Fruit fly (Drosophila melanogaster) whole organism, prepupa: ENCODE measurements around the gene CG7300.

ENCODE experiments used
- CG10631 ChIP-seq: fragments of 200-800 bp; sonication (Bioruptor generic); optimal IDR thresholded peaks from 2 replicates; lab custom pipeline; 2016; ENCODE audit warnings: missing biosample characterization, missing genetic modification characterization
- CG11294 ChIP-seq: fragments of 200-800 bp; sonication (Bioruptor generic); IDR thresholded peaks from 2 replicates; pipeline ENCODE4 v1.3.6; 2022; ENCODE audit warnings: missing biosample characterization, missing genetic modification characterization
- CG11902 ChIP-seq: fragments of 200-800 bp; sonication (Bioruptor generic); optimal IDR thresholded peaks from 3 replicates; lab custom pipeline; 2016; ENCODE audit warnings: missing biosample characterization, missing genetic modification characterization
- CG1621 ChIP-seq: fragments of 200-800 bp; sonication (Bioruptor generic); optimal IDR thresholded peaks from 3 replicates; lab custom pipeline; 2018; ENCODE audit warnings: missing biosample characterization, mild to moderate bottlenecking, missing genetic modification characterization
- CG31627 ChIP-seq: fragments of 200-800 bp; sonication (Bioruptor generic); optimal IDR thresholded peaks from 3 replicates; lab custom pipeline; 2016; ENCODE audit warnings: missing biosample characterization, missing genetic modification characterization
- CG8119 ChIP-seq: fragments of 200-800 bp; sonication (Bioruptor generic); IDR thresholded peaks from 3 replicates; pipeline ENCODE4 v1.3.6; 2022; ENCODE audit warnings: missing biosample characterization, missing genetic modification characterization
- CG8319 ChIP-seq: fragments of 200-800 bp; sonication (Bioruptor generic); optimal IDR thresholded peaks from 3 replicates; lab custom pipeline; 2016; ENCODE audit warnings: missing biosample characterization, missing genetic modification characterization
- Ets96B ChIP-seq: fragments of 200-800 bp; optimal IDR thresholded peaks from 2 replicates; lab custom pipeline; 2019; ENCODE audit warnings: missing biosample characterization, mild to moderate bottlenecking, missing genetic modification characterization, moderate library complexity
- Hr38 ChIP-seq: sonication (Bioruptor generic); optimal IDR thresholded peaks from 2 replicates; lab custom pipeline; 2016; ENCODE audit warnings: missing biosample characterization, missing genetic modification characterization
- Lpt ChIP-seq: fragments of 200-800 bp; sonication (Bioruptor generic); optimal IDR thresholded peaks from 3 replicates; lab custom pipeline; 2016; ENCODE audit warnings: missing biosample characterization, missing genetic modification characterization
- Sox102F ChIP-seq: fragments of 200-800 bp; sonication (Bioruptor generic); optimal IDR thresholded peaks from 2 replicates; lab custom pipeline; 2016; ENCODE audit warnings: missing biosample characterization, mild to moderate bottlenecking, missing genetic modification characterization
- Sox15 ChIP-seq: fragments of 200-800 bp; sonication (Bioruptor generic); optimal IDR thresholded peaks from 3 replicates; lab custom pipeline; 2016; ENCODE audit warnings: missing biosample characterization, missing genetic modification characterization
- acj6 ChIP-seq: fragments of 200-800 bp; sonication (Bioruptor generic); optimal IDR thresholded peaks from 3 replicates; lab custom pipeline; 2016; ENCODE audit warnings: missing biosample characterization, missing genetic modification characterization
- dac ChIP-seq: fragments of 200-800 bp; sonication (Bioruptor generic); optimal IDR thresholded peaks from 2 replicates; lab custom pipeline; 2017; ENCODE audit warnings: missing biosample characterization, mild to moderate bottlenecking, missing genetic modification characterization
- esn ChIP-seq: fragments of 200-800 bp; sonication (Bioruptor generic); optimal IDR thresholded peaks from 2 replicates; lab custom pipeline; 2016; ENCODE audit warnings: missing biosample characterization, mild to moderate bottlenecking, missing genetic modification characterization, moderate library complexity
- fd85E ChIP-seq: fragments of 200-800 bp; sonication (Bioruptor generic); optimal IDR thresholded peaks from 3 replicates; lab custom pipeline; 2016; ENCODE audit warnings: missing biosample characterization, missing genetic modification characterization
- ss ChIP-seq, 2 experiments: fragments of 200-800 bp; sonication (Bioruptor generic); optimal IDR thresholded peaks; 2 replicates in 1 of 2; 3 replicates in 1 of 2; lab custom pipeline; 2017 to 2018; ENCODE audit warnings: mild to moderate bottlenecking in 2 of 2, missing biosample characterization in 2 of 2, missing genetic modification characterization in 2 of 2, moderate library complexity in 1 of 2
- svp ChIP-seq: fragments of 200-800 bp; sonication (Bioruptor generic); peaks from one replicate; lab custom pipeline; 2016; ENCODE audit warnings: missing biosample characterization, missing genetic modification characterization

Gene CG7300

dm6 chr2L:10651313-10651712 is 46.5 kb downstream of the CG7300 start, which contains the start of gene dbf:
TSS of gene dbf (plus strand) at chr2L:10651613.
- TF ChIP-seq fd85E (GFP tag; lab: Kevin White, UChicago) (no peak), ss (GFP tag; optimal IDR thresholded peaks at IDR 0.05; lab: Kevin White, UChicago) (no peak), CG11902 (GFP tag; lab: Kevin White, UChicago) (no peak), Hr38 (GFP tag; lab: Kevin White, UChicago) (no peak), CG8119 (no peak)

- TF ChIP-seq Lpt (GFP tag; lab: Kevin White, UChicago), result no peak
- TF ChIP-seq Sox102F (GFP tag; lab: Kevin White, UChicago), result no peak
- TF ChIP-seq CG1621 (tag; lab: Kevin White, UChicago), result no peak
- TF ChIP-seq CG10631 (GFP tag; lab: Kevin White, UChicago), result no peak
- TF ChIP-seq CG8319, result no peak
- TF ChIP-seq Ets96B (tag; lab: Kevin White, UChicago), result no peak
- no peak for TF ChIP-seq CG31627
- TF ChIP-seq Sox15 (GFP tag; lab: Kevin White, UChicago), result no peak
- no peak for TF ChIP-seq esn (GFP tag; lab: Kevin White, UChicago)
- no peak for TF ChIP-seq CG11294 (GFP tag; lab: Robert Waterston, UW)
These were observed 50.0 kb downstream of the CG7300 start for dm6 chr2L:10647720-10648349.

DNA sequence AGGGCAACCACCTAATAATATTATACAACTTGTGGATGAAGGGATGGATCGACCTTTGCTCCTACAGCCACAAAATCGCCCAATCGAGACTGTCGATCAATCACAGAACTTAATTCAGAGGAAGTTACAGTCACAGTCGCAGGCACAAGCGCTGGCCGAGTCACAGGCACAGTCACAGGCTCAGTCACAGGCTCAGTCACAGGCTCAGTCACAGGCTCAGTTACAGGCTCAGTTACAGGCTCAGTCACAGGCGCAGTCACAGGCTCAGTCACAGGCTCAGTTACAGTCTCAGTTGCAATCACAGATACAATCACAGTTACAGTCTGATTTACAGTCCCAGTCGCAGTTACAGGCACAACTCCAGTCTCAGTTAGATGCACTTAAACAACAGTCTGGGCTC is 51.1 kb downstream of the CG7300 start:
- TF ChIP-seq acj6 (GFP tag; lab: Kevin White, UChicago) (no peak), CG8319 (no peak), ss (GFP tag; optimal IDR thresholded peaks at IDR 0.05; lab: Kevin White, UChicago) (no peak), svp (GFP tag; lab: Kevin White, UChicago) (peak; percentile 33)

- TF ChIP-seq dac (GFP tag; lab: Kevin White, UChicago), result no peak
These were observed 51.7 kb downstream of the CG7300 start, which contains the start of gene CG17097 for dm6 chr2L:10646115-10646514. TSS of gene CG17097 (plus strand) at chr2L:10646415.
